Worm (Caenorhabditis elegans): ENCODE measurements around the gene tbx-39.

tbx-39 gene

ce11 chrIV:15361244-15361643 lies 37.6 kb downstream of the tbx-39 start, which contains the start of gene cpna-4:
Gene cpna-4 (plus strand): TSS chrIV:15361544.
- TF ChIP-seq nhr-43 (tag; optimal IDR thresholded peaks at IDR 0.05; ENCODE audit: poor library complexity, severe bottlenecking) (no peak), pqm-1 (tag; optimal IDR thresholded peaks at IDR 0.05) (no peak), nfya-1 (tag; optimal IDR thresholded peaks at IDR 0.05; ENCODE audit: insufficient read depth) (no peak), ZK546.5 (tag; optimal IDR thresholded peaks at IDR 0.05) (no peak), nhr-23 (tag; optimal IDR thresholded peaks at IDR 0.05) (no peak)

DNA sequence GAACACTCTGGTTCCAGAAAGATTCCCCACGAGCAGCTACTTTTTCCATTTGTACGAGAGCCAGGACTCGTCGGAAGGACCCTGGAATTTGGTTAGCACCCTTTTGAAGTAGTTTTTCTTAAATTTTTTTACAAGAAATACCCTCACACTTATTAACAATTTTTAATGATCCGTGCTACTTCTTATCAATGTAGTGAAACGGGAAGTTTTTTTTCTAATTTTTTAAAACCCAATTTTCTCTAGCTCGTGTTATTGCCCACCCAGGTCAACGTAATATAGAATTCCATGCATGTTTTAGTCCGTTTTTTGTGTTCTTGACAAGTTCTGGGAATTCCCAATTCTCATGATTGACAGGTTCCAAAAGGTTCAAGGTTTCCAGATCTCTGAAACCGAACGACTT lies 38.2 kb downstream of the tbx-39 start:
- no peak for TF ChIP-seq nhr-76 (tag; optimal IDR thresholded peaks at IDR 0.05)
- no peak for TF ChIP-seq snpc-4 (tag; optimal IDR thresholded peaks at IDR 0.05)
- no peak for TF ChIP-seq lsy-12 (tag; optimal IDR thresholded peaks at IDR 0.05)

All from whole organism, L3 larva.